Worm (Caenorhabditis elegans): ENCODE measurements around the gene nmy-1.

The nmy-1 gene

DNA sequence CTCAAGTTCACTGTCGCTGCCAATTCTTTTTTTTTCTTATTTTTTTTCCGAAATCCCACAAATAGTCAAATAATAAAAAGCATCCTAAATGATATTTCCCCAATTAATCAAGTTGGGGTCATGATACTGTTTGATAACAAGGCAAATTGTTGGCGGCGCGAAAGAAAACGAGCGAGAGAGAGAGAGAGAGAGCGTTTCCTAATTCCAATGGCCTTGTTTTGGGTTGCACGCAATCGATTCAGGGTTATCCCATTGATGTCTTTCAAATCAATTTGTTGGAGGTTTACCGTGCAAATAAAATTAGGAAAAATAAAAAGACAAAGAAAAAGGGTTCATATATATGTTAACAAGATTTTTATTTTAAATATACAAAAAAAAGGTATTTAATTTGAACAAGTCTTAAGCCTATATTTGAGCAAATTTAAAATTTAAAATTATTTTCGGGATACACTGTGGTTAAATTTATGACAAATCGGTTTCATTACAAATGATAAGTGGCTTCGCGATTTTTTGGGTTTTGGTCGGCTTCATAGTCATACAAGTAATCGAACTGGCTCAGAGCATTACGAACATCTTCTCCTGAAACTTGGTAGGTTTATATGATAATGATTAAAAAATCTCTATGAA lies 43.6 kb upstream of the nmy-1 start (continued):
- peak in 1 of 3 experiments; percentile 74 for TF ChIP-seq elt-3 (tag; optimal IDR thresholded peaks at IDR 0.05)
- no peak for TF ChIP-seq R02D3.7 (tag; optimal IDR thresholded peaks at IDR 0.05)
- no peak for TF ChIP-seq mml-1 (tag; optimal IDR thresholded peaks at IDR 0.05)
- TF ChIP-seq tbx-2 (tag; optimal IDR thresholded peaks at IDR 0.05): peak; percentile 49
- no peak for TF ChIP-seq nfya-1 (tag; optimal IDR thresholded peaks at IDR 0.05; ENCODE audit: insufficient read depth)

DNA sequence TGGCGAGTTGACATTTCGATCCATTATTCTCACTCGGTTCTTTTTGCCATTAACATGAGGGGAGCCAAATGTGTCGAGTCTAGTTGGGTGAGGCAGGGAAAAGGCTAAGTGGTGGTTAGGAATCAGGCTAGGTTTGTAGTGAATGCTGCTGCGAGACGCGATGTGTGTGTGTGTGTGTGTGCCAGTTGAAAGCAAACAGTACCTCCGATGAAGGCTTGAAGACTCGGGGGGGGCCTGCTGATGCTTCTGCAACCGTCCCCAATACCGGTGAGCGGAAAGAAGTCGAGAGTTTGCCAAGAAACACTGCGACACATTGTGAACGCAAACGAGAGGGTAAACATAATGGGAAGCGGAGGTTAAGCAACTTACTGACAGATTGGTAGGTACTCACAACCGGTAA lies 38.3 kb upstream of the nmy-1 start, which contains the start of gene F53B3.3:
TSS of gene F53B3.3 (minus strand) at position 101 of the 400 bp plus-strand sequence.
- TF ChIP-seq elt-2 (tag; optimal IDR thresholded peaks at IDR 0.05) (no peak), pha-4 (tag; optimal IDR thresholded peaks at IDR 0.05) (peak; percentile 43)

DNA sequence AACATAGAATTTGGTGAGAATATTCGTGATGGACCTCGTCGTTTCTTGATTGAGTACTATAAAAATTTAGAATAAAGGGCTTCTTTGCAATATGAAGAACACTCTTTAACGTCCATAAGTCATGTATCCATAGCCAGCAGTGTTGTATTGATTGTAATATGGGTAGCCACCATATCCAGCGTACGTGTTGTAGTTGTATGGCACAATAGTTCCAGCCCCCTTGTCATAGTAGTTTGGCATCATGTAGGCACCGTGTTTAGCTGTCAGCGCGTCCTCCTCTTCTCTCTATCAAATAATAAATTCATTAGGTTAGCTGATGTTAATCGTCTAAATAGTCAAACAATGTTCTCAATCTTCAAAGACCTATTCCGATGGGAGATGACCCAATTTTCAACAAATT lies 36.1 kb upstream of the nmy-1 start:
- TF ChIP-seq nhr-23 (tag; optimal IDR thresholded peaks at IDR 0.05): peak; percentile 51
- no peak for TF ChIP-seq ceh-28 (tag; optimal IDR thresholded peaks at IDR 0.05)

DNA sequence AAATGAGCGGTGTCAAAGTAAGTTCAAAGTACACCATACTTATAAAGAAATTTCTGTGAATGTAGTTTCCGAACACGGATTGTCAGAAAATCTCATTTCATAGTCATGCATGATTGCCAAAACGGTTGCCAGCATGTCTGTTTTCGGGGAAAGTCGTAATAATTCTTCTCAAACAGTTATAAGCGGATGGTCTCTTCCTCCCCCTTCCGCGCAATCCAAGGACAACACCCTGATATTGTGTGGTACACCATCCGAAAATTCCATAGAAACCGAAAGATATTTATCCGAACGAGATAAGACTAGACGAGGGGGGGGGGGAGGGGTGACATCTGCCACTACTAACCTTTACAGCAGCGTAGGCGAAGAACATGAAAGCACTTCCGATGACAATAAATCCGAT lies 34.7 kb upstream of the nmy-1 start:
- TF ChIP-seq ZK546.5 (tag; optimal IDR thresholded peaks at IDR 0.05) (no peak), aly-2 (tag; optimal IDR thresholded peaks at IDR 0.05) (no peak), unc-39 (tag; optimal IDR thresholded peaks at IDR 0.05) (no peak), sea-2 (GFP tag; optimal IDR thresholded peaks at IDR 0.05) (no peak), fkh-2 (tag; optimal IDR thresholded peaks at IDR 0.05) (no peak), pqm-1 (tag; optimal IDR thresholded peaks at IDR 0.05) (no peak), egl-5 (tag; optimal IDR thresholded peaks at IDR 0.05) (no peak), skn-1 (tag; optimal IDR thresholded peaks at IDR 0.05) (no peak)

DNA sequence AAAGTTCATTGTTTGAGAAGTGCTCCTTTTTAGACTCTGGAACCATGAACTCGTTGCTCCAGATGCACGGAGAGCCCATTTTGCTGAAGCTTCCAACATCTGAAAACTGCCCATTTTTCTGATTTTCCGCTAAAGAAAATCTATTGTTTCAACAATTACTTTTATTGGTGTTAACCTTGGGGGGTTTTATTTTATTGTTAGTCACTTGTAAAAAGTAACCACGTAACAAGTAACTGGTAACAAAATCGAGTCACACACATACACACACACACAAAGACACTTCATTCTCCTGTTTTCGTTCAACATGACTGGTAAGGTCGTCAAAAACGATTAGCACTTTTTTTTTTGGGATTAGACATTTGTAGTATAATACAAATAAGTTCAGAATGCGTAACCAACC lies 31.9 kb upstream of the nmy-1 start:
- TF ChIP-seq snpc-4 (tag; optimal IDR thresholded peaks at IDR 0.05): no peak
- no peak for TF ChIP-seq ama-1 (optimal IDR thresholded peaks at IDR 0.05)
- no peak for TF ChIP-seq skn-1 (tag; optimal IDR thresholded peaks at IDR 0.05)
- no peak for TF ChIP-seq R02D3.7 (tag; optimal IDR thresholded peaks at IDR 0.05)
- no peak for TF ChIP-seq sea-2 (GFP tag; optimal IDR thresholded peaks at IDR 0.05)
- no peak for TF ChIP-seq ZK546.5 (tag; optimal IDR thresholded peaks at IDR 0.05)
- TF ChIP-seq ztf-4 (tag; optimal IDR thresholded peaks at IDR 0.05): no peak
- no peak for TF ChIP-seq nhr-67 (tag; optimal IDR thresholded peaks at IDR 0.05)
- TF ChIP-seq elt-1 (tag; optimal IDR thresholded peaks at IDR 0.05): no peak
- no peak for TF ChIP-seq nfya-1 (tag; optimal IDR thresholded peaks at IDR 0.05; ENCODE audit: insufficient read depth)
- TF ChIP-seq nhr-11 (tag; optimal IDR thresholded peaks at IDR 0.05): no peak
- TF ChIP-seq nhr-28 (tag; optimal IDR thresholded peaks at IDR 0.05): no peak
- no peak for TF ChIP-seq nhr-25 (tag; optimal IDR thresholded peaks at IDR 0.05)
- TF ChIP-seq lin-39 (tag; optimal IDR thresholded peaks at IDR 0.05): no peak
- TF ChIP-seq fkh-10 (GFP tag; optimal IDR thresholded peaks at IDR 0.05): no peak

DNA sequence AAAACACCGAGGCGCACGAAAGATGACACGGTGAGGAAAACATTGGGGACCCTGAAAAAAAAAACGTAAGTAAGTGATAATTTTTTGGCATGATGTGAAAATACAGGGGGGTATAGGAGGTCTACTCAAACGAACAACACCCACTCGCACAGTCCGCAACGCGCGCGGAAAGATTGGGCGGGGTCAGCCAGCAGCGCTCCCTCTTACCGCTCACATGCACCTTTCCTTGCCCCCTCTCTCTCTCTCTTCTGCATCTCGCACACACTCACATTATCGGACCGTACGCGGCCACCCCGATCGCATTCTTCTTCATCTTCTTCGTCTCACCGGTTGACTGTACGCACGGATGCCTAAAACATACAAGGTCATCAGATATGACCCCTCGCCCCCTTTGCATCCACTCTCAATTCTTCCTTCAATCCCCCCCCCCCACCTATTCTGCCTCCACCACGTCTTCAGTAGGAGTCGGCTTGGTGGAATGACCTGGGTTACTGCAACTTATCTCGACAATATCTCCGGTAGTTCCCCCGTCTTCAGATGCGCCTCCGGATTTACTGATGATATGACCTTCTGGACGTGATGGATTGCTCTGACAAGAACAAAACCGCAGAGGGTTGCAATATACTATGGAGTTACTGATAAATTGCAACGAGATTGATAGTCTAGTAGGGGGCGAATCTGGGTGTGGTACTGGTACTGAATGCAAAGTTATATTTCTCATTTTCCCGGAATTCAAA lies 29.6 kb upstream of the nmy-1 start, which contains the start of gene F53B3.5:
TSS of gene F53B3.5 (minus strand) at position 51 of the 737 bp plus-strand sequence.
- TF ChIP-seq zag-1 (tag; optimal IDR thresholded peaks at IDR 0.05): no peak
- TF ChIP-seq nhr-25 (tag; optimal IDR thresholded peaks at IDR 0.05): peak; percentile 79
- TF ChIP-seq nhr-23 (tag; optimal IDR thresholded peaks at IDR 0.05): peak; percentile 66

DNA sequence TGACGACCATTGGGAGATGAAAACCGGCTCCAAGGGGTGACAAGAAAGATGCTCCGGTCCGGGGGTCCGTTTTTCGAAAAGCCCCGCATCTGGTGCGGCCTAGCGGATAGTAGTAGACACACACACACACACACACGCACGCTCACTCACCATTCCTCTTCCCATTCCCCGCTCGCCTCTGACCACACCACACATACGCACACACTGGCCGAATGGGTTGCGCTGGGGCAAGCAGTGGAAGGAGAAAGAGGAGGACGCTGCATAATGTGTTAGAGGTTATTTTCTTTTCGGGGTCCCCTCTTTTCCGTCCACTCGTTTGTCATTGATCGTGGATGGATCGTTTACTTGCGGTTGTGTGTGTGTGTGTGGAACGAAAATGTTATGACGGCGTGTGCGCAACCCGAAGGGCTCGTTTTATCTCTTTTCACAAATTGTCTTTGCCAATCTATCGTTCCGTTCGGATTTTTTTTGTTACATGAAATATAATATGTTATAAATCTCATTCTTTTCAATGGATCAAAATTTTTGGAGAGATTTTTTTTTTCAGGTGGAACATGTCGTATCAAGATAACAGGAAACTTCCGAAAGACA lies 23.9 kb upstream of the nmy-1 start, which contains the start of gene vang-1:
TSS of gene vang-1 (plus strand) at position 541 of the 591 bp plus-strand sequence.
- TF ChIP-seq hmg-11 (tag; optimal IDR thresholded peaks at IDR 0.05) (peak; percentile 53), fos-1 (tag; optimal IDR thresholded peaks at IDR 0.05) (no peak), egl-5 (tag; optimal IDR thresholded peaks at IDR 0.05) (peak; percentile 58), elt-2 (tag; optimal IDR thresholded peaks at IDR 0.05) (no peak), lin-15B (tag; optimal IDR thresholded peaks at IDR 0.05) (no peak), nfya-1 (tag; optimal IDR thresholded peaks at IDR 0.05; ENCODE audit: insufficient read depth) (peak; percentile 52), zag-1 (tag; optimal IDR thresholded peaks at IDR 0.05) (no peak), elt-1 (tag; optimal IDR thresholded peaks at IDR 0.05) (no peak), ZK546.5 (tag; optimal IDR thresholded peaks at IDR 0.05) (no peak), nhr-76 (tag; optimal IDR thresholded peaks at IDR 0.05) (no peak), ceh-16 (tag; optimal IDR thresholded peaks at IDR 0.05) (no peak), lsy-12 (tag; optimal IDR thresholded peaks at IDR 0.05) (peak; percentile 35), lin-39 (tag; optimal IDR thresholded peaks at IDR 0.05) (peak; percentile 82)

All from whole organism, L3 larva.